Worm (Caenorhabditis elegans): ENCODE data around the gene lron-12.

The lron-12 gene

DNA sequence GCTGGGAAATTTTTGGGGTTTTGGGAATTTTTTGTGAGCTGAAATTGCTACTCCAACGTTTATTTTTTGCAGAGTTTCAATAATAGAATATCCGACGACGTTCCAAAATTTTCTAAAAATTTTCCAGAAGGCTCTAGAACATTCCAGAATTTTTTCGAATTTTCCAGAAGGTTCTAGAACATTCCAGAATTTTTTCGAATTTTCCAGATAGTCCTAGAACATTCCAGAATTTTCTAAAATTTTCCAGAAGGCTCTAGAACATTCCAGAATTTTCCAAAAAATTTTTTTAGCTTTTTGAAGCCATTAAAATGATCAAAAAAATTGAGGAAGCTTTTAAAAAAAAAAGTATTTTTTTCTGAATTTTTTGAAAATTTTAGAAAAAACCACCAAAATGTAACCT, 5.1 kb upstream of the lron-12 start:
- no peak for TF ChIP-seq hmbx-1 (tag; optimal IDR thresholded peaks at IDR 0.05)
- TF ChIP-seq hnd-1 (tag; optimal IDR thresholded peaks at IDR 0.05): no peak
- TF ChIP-seq tra-4 (tag; optimal IDR thresholded peaks at IDR 0.05): no peak
- no peak for TF ChIP-seq scrt-1 (GFP tag; IDR thresholded peaks at IDR 0.05)
- TF ChIP-seq aly-1 (tag; optimal IDR thresholded peaks at IDR 0.05): no peak
- TF ChIP-seq B0310.2 (tag; optimal IDR thresholded peaks at IDR 0.05): no peak
- no peak for TF ChIP-seq ets-7 (tag; optimal IDR thresholded peaks at IDR 0.05)
- TF ChIP-seq ama-1 (optimal IDR thresholded peaks at IDR 0.05): no peak
- no peak for TF ChIP-seq hmg-4 (GFP tag; optimal IDR thresholded peaks at IDR 0.05)
- no peak for TF ChIP-seq ceh-13 (GFP tag; optimal IDR thresholded peaks at IDR 0.05)
- no peak for TF ChIP-seq F13C5.2 (tag; optimal IDR thresholded peaks at IDR 0.05)
- no peak for TF ChIP-seq tbx-11 (GFP tag; IDR thresholded peaks at IDR 0.05)
- no peak for TF ChIP-seq pes-1 (GFP tag; IDR thresholded peaks at IDR 0.05)
- TF ChIP-seq flt-1 (GFP tag; IDR thresholded peaks at IDR 0.05): no peak
- no peak for TF ChIP-seq tbx-37 (GFP tag; conservative IDR thresholded peaks at IDR 0.05)
- no peak for TF ChIP-seq ceh-36 (tag; optimal IDR thresholded peaks at IDR 0.05)

DNA sequence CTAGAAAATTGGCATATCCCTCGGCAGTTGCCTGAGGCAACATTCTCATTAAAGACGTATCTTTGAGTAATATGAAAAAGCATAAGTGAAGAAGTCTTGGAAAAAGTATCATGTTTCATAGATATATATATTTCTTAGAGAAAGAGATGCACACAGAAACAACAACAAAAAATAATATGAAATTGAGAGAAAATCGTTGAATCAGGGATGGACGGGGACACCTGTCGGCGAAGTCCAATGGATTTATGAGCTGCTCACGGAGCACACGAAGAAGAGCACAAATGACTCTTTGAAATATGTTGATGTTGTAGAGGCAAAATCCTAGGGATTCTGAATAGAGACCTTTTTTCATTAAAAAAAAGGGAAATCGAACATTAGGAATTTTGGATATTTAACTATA, 2.9 kb upstream of the lron-12 start:
- no peak for TF ChIP-seq B0310.2 (tag; optimal IDR thresholded peaks at IDR 0.05)
- no peak for TF ChIP-seq hmbx-1 (tag; optimal IDR thresholded peaks at IDR 0.05)
- TF ChIP-seq sea-1 (GFP tag; conservative IDR thresholded peaks at IDR 0.05): no peak
- TF ChIP-seq hmg-4 (GFP tag; optimal IDR thresholded peaks at IDR 0.05): no peak
- no peak for TF ChIP-seq tbx-37 (GFP tag; conservative IDR thresholded peaks at IDR 0.05)
- TF ChIP-seq ceh-36 (tag; optimal IDR thresholded peaks at IDR 0.05): no peak

DNA sequence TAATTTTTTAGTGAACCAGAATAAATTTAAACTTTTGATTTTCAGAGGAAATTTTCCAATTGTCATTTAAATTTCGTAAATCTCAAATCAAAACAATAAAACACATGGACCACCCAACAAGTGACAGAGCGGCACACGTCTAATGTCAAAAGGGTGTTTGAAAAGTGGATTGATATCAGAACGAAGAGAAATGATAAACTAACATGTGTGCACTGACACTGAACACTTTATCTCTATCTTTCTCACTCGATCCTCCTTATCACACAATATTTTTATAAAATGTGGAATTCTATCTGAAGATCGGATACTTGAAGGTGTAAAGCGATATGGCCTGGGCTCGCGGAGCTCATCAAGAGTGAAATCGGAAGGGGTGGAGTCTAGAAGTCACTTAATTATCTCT, 1.3 kb upstream of the lron-12 start:
- TF ChIP-seq tbx-37 (GFP tag; conservative IDR thresholded peaks at IDR 0.05) (no peak), B0310.2 (tag; optimal IDR thresholded peaks at IDR 0.05) (no peak), sea-1 (GFP tag; conservative IDR thresholded peaks at IDR 0.05) (no peak), pes-1 (GFP tag; IDR thresholded peaks at IDR 0.05) (no peak), ceh-36 (tag; optimal IDR thresholded peaks at IDR 0.05) (no peak), flt-1 (GFP tag; IDR thresholded peaks at IDR 0.05) (no peak), hmbx-1 (tag; optimal IDR thresholded peaks at IDR 0.05) (no peak), aly-1 (tag; optimal IDR thresholded peaks at IDR 0.05) (no peak), scrt-1 (GFP tag; IDR thresholded peaks at IDR 0.05) (no peak), F13C5.2 (tag; optimal IDR thresholded peaks at IDR 0.05) (no peak), hmg-4 (GFP tag; optimal IDR thresholded peaks at IDR 0.05) (no peak), ceh-13 (GFP tag; optimal IDR thresholded peaks at IDR 0.05) (no peak), ets-7 (tag; optimal IDR thresholded peaks at IDR 0.05) (no peak), ama-1 (optimal IDR thresholded peaks at IDR 0.05) (no peak)

DNA sequence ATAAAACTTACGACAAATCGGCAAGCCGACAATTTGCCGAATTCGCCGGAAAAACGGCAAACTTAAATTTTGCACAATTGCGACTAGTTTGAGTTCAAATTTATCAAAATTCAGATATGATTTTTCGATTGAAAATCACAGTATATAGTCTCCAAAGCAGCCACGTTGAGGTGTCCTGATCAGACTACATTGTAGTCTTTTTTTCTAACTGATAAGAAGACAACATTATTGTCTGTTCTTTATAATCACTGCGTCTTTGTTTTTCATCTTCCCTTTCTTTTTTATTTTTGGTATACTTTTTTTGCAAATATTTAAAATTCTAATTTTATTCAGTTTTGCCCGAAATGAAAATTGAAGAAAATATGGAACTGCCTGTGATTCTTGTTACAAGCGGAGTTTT, 10.8 kb downstream of the lron-12 start, which contains the start of the genes cest-12 and lonp-2:
Gene cest-12, minus strand, starts transcription at position 101 of the 400 bp plus-strand sequence.
Gene lonp-2, plus strand, starts transcription at position 334 of the 400 bp plus-strand sequence.
- no peak for TF ChIP-seq hnd-1 (tag; optimal IDR thresholded peaks at IDR 0.05)
- no peak for TF ChIP-seq flt-1 (GFP tag; IDR thresholded peaks at IDR 0.05)
- no peak for TF ChIP-seq B0310.2 (tag; optimal IDR thresholded peaks at IDR 0.05)
- no peak for TF ChIP-seq tbx-11 (GFP tag; IDR thresholded peaks at IDR 0.05)
- TF ChIP-seq pes-1 (GFP tag; IDR thresholded peaks at IDR 0.05): no peak
- TF ChIP-seq ama-1 (optimal IDR thresholded peaks at IDR 0.05): no peak
- TF ChIP-seq sea-1 (GFP tag; conservative IDR thresholded peaks at IDR 0.05): no peak
- no peak for TF ChIP-seq ets-7 (tag; optimal IDR thresholded peaks at IDR 0.05)

DNA sequence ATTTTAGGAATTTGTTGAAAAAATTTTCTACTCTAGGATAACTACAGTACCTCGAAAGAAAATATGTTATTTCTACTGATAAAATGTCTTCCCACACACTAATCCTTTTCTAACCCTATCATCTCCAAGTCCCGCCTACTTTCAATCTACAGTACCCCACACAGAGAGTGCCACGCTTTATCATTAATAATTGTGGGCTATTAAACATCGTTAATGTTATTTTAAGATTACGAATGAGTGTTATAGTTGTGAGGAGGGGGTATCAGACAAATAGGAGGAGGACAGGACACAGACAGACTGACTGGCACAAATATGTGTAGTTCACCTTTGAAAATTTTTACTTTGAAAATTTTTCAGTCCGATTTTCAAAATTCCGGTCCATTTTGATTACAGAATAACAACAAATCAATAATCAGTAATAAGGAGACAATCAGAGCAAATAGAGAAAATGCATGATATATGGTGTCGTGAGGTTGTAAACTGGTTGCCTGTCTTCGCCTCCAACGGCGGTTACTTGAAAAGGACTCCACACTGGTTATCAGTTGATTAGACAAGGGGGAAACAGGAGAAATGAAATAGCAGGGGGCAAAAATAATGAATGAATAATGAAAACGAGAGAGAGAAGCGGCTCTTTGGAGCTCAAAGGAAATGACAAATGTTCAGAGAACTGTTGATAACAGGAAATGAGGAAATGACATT, 24.0 kb downstream of the lron-12 start:
- TF ChIP-seq ama-1 (optimal IDR thresholded peaks at IDR 0.05) (no peak), scrt-1 (GFP tag; IDR thresholded peaks at IDR 0.05) (no peak), ets-7 (tag; optimal IDR thresholded peaks at IDR 0.05) (no peak), tra-4 (tag; optimal IDR thresholded peaks at IDR 0.05) (no peak), pes-1 (GFP tag; IDR thresholded peaks at IDR 0.05) (no peak), hnd-1 (tag; optimal IDR thresholded peaks at IDR 0.05) (no peak), hmbx-1 (tag; optimal IDR thresholded peaks at IDR 0.05) (no peak), ceh-36 (tag; optimal IDR thresholded peaks at IDR 0.05) (no peak), F13C5.2 (tag; optimal IDR thresholded peaks at IDR 0.05) (no peak), ceh-13 (GFP tag; optimal IDR thresholded peaks at IDR 0.05) (no peak), tbx-37 (GFP tag; conservative IDR thresholded peaks at IDR 0.05) (no peak), flt-1 (GFP tag; IDR thresholded peaks at IDR 0.05) (no peak), hmg-4 (GFP tag; optimal IDR thresholded peaks at IDR 0.05) (no peak), tbx-11 (GFP tag; IDR thresholded peaks at IDR 0.05) (no peak), aly-1 (tag; optimal IDR thresholded peaks at IDR 0.05) (no peak), B0310.2 (tag; optimal IDR thresholded peaks at IDR 0.05) (no peak), sea-1 (GFP tag; conservative IDR thresholded peaks at IDR 0.05) (no peak)

DNA sequence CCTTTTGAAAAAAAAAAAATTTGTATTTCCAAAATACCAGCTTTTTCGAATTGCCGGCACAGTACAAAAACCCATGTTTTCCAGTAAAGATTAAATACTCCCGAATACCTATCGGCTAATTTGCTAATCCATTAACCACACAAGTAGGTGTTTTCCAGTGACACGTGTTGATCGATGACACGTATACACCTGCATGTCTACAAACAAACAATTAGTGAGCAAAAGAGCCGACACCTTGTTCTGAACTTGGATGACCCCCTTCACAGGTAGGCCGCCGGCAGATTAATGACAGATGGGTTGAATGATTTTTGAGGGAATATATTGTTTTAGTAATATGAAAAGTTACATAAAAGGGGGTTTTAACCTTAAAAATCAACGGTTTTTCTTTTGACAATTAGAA, 25.7 kb downstream of the lron-12 start:
- TF ChIP-seq tbx-11 (GFP tag; IDR thresholded peaks at IDR 0.05) (no peak), B0310.2 (tag; optimal IDR thresholded peaks at IDR 0.05) (no peak), flt-1 (GFP tag; IDR thresholded peaks at IDR 0.05) (no peak), ceh-13 (GFP tag; optimal IDR thresholded peaks at IDR 0.05) (no peak), tra-4 (tag; optimal IDR thresholded peaks at IDR 0.05) (no peak), hnd-1 (tag; optimal IDR thresholded peaks at IDR 0.05) (no peak), tbx-37 (GFP tag; conservative IDR thresholded peaks at IDR 0.05) (no peak), pes-1 (GFP tag; IDR thresholded peaks at IDR 0.05) (no peak), hmbx-1 (tag; optimal IDR thresholded peaks at IDR 0.05) (no peak), ets-7 (tag; optimal IDR thresholded peaks at IDR 0.05) (no peak), scrt-1 (GFP tag; IDR thresholded peaks at IDR 0.05) (no peak), F13C5.2 (tag; optimal IDR thresholded peaks at IDR 0.05) (no peak)

DNA sequence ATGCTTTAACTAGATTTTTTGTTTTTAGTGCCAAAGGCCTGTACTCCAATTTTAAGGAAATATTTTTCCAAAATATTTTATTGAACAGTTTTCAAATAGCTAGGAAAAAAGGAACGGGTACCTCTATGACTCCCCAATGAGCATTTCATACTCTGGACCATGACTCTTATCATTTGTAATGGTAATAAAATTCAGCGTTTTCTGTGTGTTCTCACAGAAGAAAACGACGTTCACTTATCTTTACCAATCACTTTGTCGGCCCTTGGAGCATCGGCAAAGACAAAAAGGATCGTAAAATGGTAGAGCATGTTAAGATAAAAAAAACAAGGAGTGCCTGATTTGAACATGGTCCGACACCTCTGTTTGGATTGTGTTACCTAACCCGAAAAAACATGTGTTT, 30.7 kb downstream of the lron-12 start:
- TF ChIP-seq aly-1 (tag; optimal IDR thresholded peaks at IDR 0.05) (no peak), hnd-1 (tag; optimal IDR thresholded peaks at IDR 0.05) (no peak), tra-4 (tag; optimal IDR thresholded peaks at IDR 0.05) (no peak), hmbx-1 (tag; optimal IDR thresholded peaks at IDR 0.05) (no peak)

Measured in whole organism, early embryonic.